Worm (Caenorhabditis elegans) whole organism, L4/young adult: ENCODE results near the gene cyn-10.

ENCODE experiments used
- W03F9.2 ChIP-seq: fragments of 150-350 bp; optimal IDR thresholded peaks from 2 replicates; lab custom pipeline; 2014; ENCODE audit warnings: missing biosample characterization, missing genetic modification characterization
- dao-5 ChIP-seq: sonication (generic microtip); optimal IDR thresholded peaks from 2 replicates; lab custom pipeline; 2016; ENCODE audit warnings: missing genotype, missing genetic modification characterization, moderate library complexity, missing compliant biosample characterization
- him-1 ChIP-seq: sonication (generic microtip); optimal IDR thresholded peaks from 2 replicates; lab custom pipeline; 2016; ENCODE audit warnings: missing genotype, missing genetic modification reagents, missing genetic modification characterization, missing compliant biosample characterization

Gene cyn-10

ce11 chrII:6898017-6898779, 15.0 kb downstream of the cyn-10 start, which contains the start of gene hrpl-1:
TSS of gene hrpl-1 (plus strand) at chrII:6898729.
- no peak for TF ChIP-seq dao-5 (tag; lab: Kevin White, UChicago)
- no peak for TF ChIP-seq him-1
- TF ChIP-seq W03F9.2 (tag; lab: Kevin White, UChicago) = no peak

- TF ChIP-seq W03F9.2 (tag; lab: Kevin White, UChicago) (no peak), dao-5 (tag; lab: Kevin White, UChicago) (no peak), him-1 (no peak)
Measured at ce11 chrII:6897507-6897906, 15.7 kb downstream of the cyn-10 start, which contains the start of gene C44B7.11. TSS of gene C44B7.11 (minus strand) at chrII:6897540.

- TF ChIP-seq dao-5 (tag; lab: Kevin White, UChicago) = no peak
- TF ChIP-seq him-1 = no peak
- TF ChIP-seq W03F9.2 (tag; lab: Kevin White, UChicago) = no peak
Measured at ce11 chrII:6893589-6894245, 19.4 kb downstream of the cyn-10 start, which contains the start of gene adal-1. TSS of gene adal-1 (minus strand) at chrII:6893639.

- TF ChIP-seq dao-5 (tag; lab: Kevin White, UChicago) (no peak), him-1 (no peak), W03F9.2 (tag; lab: Kevin White, UChicago) (no peak)
Measured at ce11 chrII:6891838-6892237, 21.3 kb downstream of the cyn-10 start.

- TF ChIP-seq dao-5 (tag; lab: Kevin White, UChicago) (no peak), him-1 (no peak), W03F9.2 (tag; lab: Kevin White, UChicago) (no peak)
Measured at ce11 chrII:6891176-6891575, 22.0 kb downstream of the cyn-10 start.

- TF ChIP-seq him-1 (no peak), W03F9.2 (tag; lab: Kevin White, UChicago) (no peak), dao-5 (tag; lab: Kevin White, UChicago) (no peak)
Measured at ce11 chrII:6890095-6890494, 23.1 kb downstream of the cyn-10 start, which contains the start of gene acer-1. TSS of gene acer-1 (minus strand) at chrII:6890400.

- no peak for TF ChIP-seq W03F9.2 (tag; lab: Kevin White, UChicago)
- no peak for TF ChIP-seq him-1
- TF ChIP-seq dao-5 (tag; lab: Kevin White, UChicago) = no peak
Measured at ce11 chrII:6889580-6889922, 23.6 kb downstream of the cyn-10 start.

- TF ChIP-seq dao-5 (tag; lab: Kevin White, UChicago) (no peak), W03F9.2 (tag; lab: Kevin White, UChicago) (no peak), him-1 (no peak)
Measured at ce11 chrII:6888661-6889579, 24.2 kb downstream of the cyn-10 start.

ce11 chrII:6888211-6888610, 25.0 kb downstream of the cyn-10 start:
- no peak for TF ChIP-seq dao-5 (tag; lab: Kevin White, UChicago)
- TF ChIP-seq him-1 = peak; percentile 11
- peak; percentile 37 for TF ChIP-seq W03F9.2 (tag; lab: Kevin White, UChicago)

ce11 chrII:6887319-6888005, 25.7 kb downstream of the cyn-10 start, which contains the start of gene pmp-2:
TSS of gene pmp-2 (minus strand) at chrII:6887805.
- no peak for TF ChIP-seq dao-5 (tag; lab: Kevin White, UChicago)
- TF ChIP-seq W03F9.2 (tag; lab: Kevin White, UChicago) = no peak
- no peak for TF ChIP-seq him-1

ce11 chrII:6884568-6884967, 28.6 kb downstream of the cyn-10 start:
- TF ChIP-seq W03F9.2 (tag; lab: Kevin White, UChicago) = no peak
- no peak for TF ChIP-seq dao-5 (tag; lab: Kevin White, UChicago)
- TF ChIP-seq him-1 = no peak

- TF ChIP-seq him-1 (no peak), dao-5 (tag; lab: Kevin White, UChicago) (no peak), W03F9.2 (tag; lab: Kevin White, UChicago) (no peak)
Measured at ce11 chrII:6883716-6884115, 29.4 kb downstream of the cyn-10 start, which contains the start of gene pmp-1. TSS of gene pmp-1 (minus strand) at chrII:6883754.

- TF ChIP-seq him-1 (no peak), dao-5 (tag; lab: Kevin White, UChicago) (no peak), W03F9.2 (tag; lab: Kevin White, UChicago) (no peak)
Measured at ce11 chrII:6882335-6882734, 30.8 kb downstream of the cyn-10 start.
